Fruit fly (Drosophila melanogaster): Measurements from ENCODE around the gene CG5418.

CG5418 gene

dm6 chr2L:12427487-12428101 is 25.4 kb downstream of the CG5418 start, which contains the start of the genes CG5446 and Trm1 (continued):
- peak; percentile 65 for TF ChIP-seq fd96Cb (tag; optimal IDR thresholded peaks at IDR 0.05)
- TF ChIP-seq Hand (GFP tag; optimal IDR thresholded peaks at IDR 0.05), result peak; percentile 18
- no peak for TF ChIP-seq CG16863 (GFP tag; optimal IDR thresholded peaks at IDR 0.05)
- TF ChIP-seq CG4707 (GFP tag; optimal IDR thresholded peaks at IDR 0.05), result no peak
- peak; percentile 58 for TF ChIP-seq Sry-δ (GFP tag; optimal IDR thresholded peaks at IDR 0.05)
- TF ChIP-seq CG8924 (tag; optimal IDR thresholded peaks at IDR 0.05), result peak; percentile 89
- TF ChIP-seq CG7928 (GFP tag; optimal IDR thresholded peaks at IDR 0.05), result no peak
- peak; percentile 32 for TF ChIP-seq CG34376 (GFP tag; optimal IDR thresholded peaks at IDR 0.05)
- peak; percentile 67 for TF ChIP-seq CG17385 (GFP tag; optimal IDR thresholded peaks at IDR 0.05)
- TF ChIP-seq Pdp1 (GFP tag; optimal IDR thresholded peaks at IDR 0.05), result peak in 1 of 2 experiments; percentile 3
- peak; percentile 16 for TF ChIP-seq BEAF-32 (GFP tag; optimal IDR thresholded peaks at IDR 0.05)
- TF ChIP-seq peb (GFP tag; IDR thresholded peaks at IDR 0.05), result no peak
- TF ChIP-seq CG6813 (GFP tag; optimal IDR thresholded peaks at IDR 0.05), result peak; percentile 47
- TF ChIP-seq CG3281 (GFP tag; optimal IDR thresholded peaks at IDR 0.05), result peak; percentile 77
- peak; percentile 76 for TF ChIP-seq dmrt11E (tag; optimal IDR thresholded peaks at IDR 0.05)
- TF ChIP-seq CG10543 (GFP tag; optimal IDR thresholded peaks at IDR 0.05), result peak; percentile 69
- TF ChIP-seq D19B (GFP tag; optimal IDR thresholded peaks at IDR 0.05), result peak; percentile 16
- TF ChIP-seq B-H1 (GFP tag; IDR thresholded peaks at IDR 0.05), result no peak
- peak; percentile 39; the same call in 1 of the 2 replicates for TF ChIP-seq CG6272 (GFP tag; IDR thresholded peaks at IDR 0.05)
- TF ChIP-seq CG11456 (GFP tag; IDR thresholded peaks at IDR 0.05), result 0 out of 3 replicates have a peak, but pooled peaks have one; percentile 17
- no peak for TF ChIP-seq CG15011 (GFP tag; optimal IDR thresholded peaks at IDR 0.05)
- TF ChIP-seq cwo (GFP tag; optimal IDR thresholded peaks at IDR 0.05), result peak; percentile 55
- 0 out of 2 replicates have a peak, but pooled peaks have one; percentile 25 for TF ChIP-seq CG31224 (GFP tag; IDR thresholded peaks at IDR 0.05)
- TF ChIP-seq MTF-1 (GFP tag; optimal IDR thresholded peaks at IDR 0.05; ENCODE audit: borderline replicate concordance), result no peak
- TF ChIP-seq slbo (GFP tag; IDR thresholded peaks at IDR 0.05), result peak; percentile 75
- TF ChIP-seq CG6765 (GFP tag; optimal IDR thresholded peaks at IDR 0.05), result peak; percentile 40
- no peak for TF ChIP-seq HmgZ (tag; optimal IDR thresholded peaks at IDR 0.05)
- peak; percentile 7; the same call in 1 of the 2 replicates for TF ChIP-seq lmd (GFP tag; IDR thresholded peaks at IDR 0.05)
- TF ChIP-seq az2 (GFP tag; optimal IDR thresholded peaks at IDR 0.05), result peak; percentile 46
- no peak for TF ChIP-seq CG14441 (GFP tag; IDR thresholded peaks at IDR 0.05)
- peak; percentile 31 for TF ChIP-seq Fer2 (tag; optimal IDR thresholded peaks at IDR 0.05)
- peak; percentile 30 for TF ChIP-seq CG13624 (GFP tag; optimal IDR thresholded peaks at IDR 0.05)
- TF ChIP-seq CG13424 (tag; optimal IDR thresholded peaks at IDR 0.05), result peak; percentile 86
- TF ChIP-seq Dref (GFP tag; IDR thresholded peaks at IDR 0.05), result peak; percentile 61
- no peak for TF ChIP-seq CG10565 (GFP tag; optimal IDR thresholded peaks at IDR 0.05)
- peak; percentile 80 for TF ChIP-seq row (GFP tag; IDR thresholded peaks at IDR 0.05)
- peak; percentile 74 for TF ChIP-seq CG10209 (GFP tag; optimal IDR thresholded peaks at IDR 0.05)
- peak; percentile 53 for TF ChIP-seq nerfin-1 (tag; optimal IDR thresholded peaks at IDR 0.05)
- 0 out of 2 replicates have a peak, but pooled peaks have one; percentile 39 for TF ChIP-seq CG14014 (GFP tag; IDR thresholded peaks at IDR 0.05)
- peak; percentile 68 for TF ChIP-seq Fer1 (GFP tag; optimal IDR thresholded peaks at IDR 0.05)
- TF ChIP-seq CG10267 (tag; optimal IDR thresholded peaks at IDR 0.05), result peak; percentile 94
- TF ChIP-seq CG9727 (GFP tag; optimal IDR thresholded peaks at IDR 0.05), result peak; percentile 84
- no peak for TF ChIP-seq Poxn (GFP tag; IDR thresholded peaks at IDR 0.05)
- peak; percentile 73 for TF ChIP-seq trem (tag; optimal IDR thresholded peaks at IDR 0.05)
- no peak for TF ChIP-seq CG9797 (GFP tag; optimal IDR thresholded peaks at IDR 0.05)
- peak; percentile 67 for TF ChIP-seq caup (GFP tag; optimal IDR thresholded peaks at IDR 0.05; ENCODE audit: severe bottlenecking)
- peak; percentile 63 for TF ChIP-seq Ptx1 (GFP tag; IDR thresholded peaks at IDR 0.05)
- TF ChIP-seq tgo (GFP tag; IDR thresholded peaks at IDR 0.05), result peak; percentile 76
